Fruit fly (Drosophila melanogaster) whole organism, embryonic: Measurements from ENCODE around the gene CG31882.

Source experiments
- ATbp ChIP-seq: fragments of 200-800 bp; sonication (Bioruptor generic); optimal IDR thresholded peaks from 2 replicates; lab custom pipeline; 2017; ENCODE audit warnings: missing biosample characterization, mild to moderate bottlenecking, missing genetic modification characterization, missing genetic modification reagents
- B-H2 ChIP-seq: fragments of 200-800 bp; sonication (Bioruptor generic); optimal IDR thresholded peaks from 2 replicates; lab custom pipeline; 2018; ENCODE audit warnings: missing biosample characterization, mild to moderate bottlenecking, missing genetic modification characterization
- Blimp-1 ChIP-seq: fragments of 200-800 bp; sonication (Bioruptor generic); optimal IDR thresholded peaks from 3 replicates; lab custom pipeline; 2018; ENCODE audit warnings: missing biosample characterization, missing genetic modification characterization, mild to moderate bottlenecking, moderate library complexity, missing genetic modification reagents
- CG11695 ChIP-seq: fragments of 200-800 bp; sonication (Bioruptor generic); IDR thresholded peaks from 3 replicates; pipeline ENCODE4 v1.3.6; 2022; ENCODE audit warnings: missing biosample characterization, missing genetic modification characterization
- CG13123 ChIP-seq: fragments of 200-800 bp; sonication (Bioruptor generic); optimal IDR thresholded peaks from 2 replicates; lab custom pipeline; 2016; ENCODE audit warnings: missing biosample characterization, missing genetic modification characterization
- CG13894 ChIP-seq: fragments of 200-800 bp; sonication (Bioruptor generic); optimal IDR thresholded peaks from 3 replicates; lab custom pipeline; 2018; ENCODE audit warnings: missing biosample characterization, mild to moderate bottlenecking, missing genetic modification characterization, moderate library complexity
- CG14050 ChIP-seq: fragments of 200-800 bp; sonication (Bioruptor generic); IDR thresholded peaks from 3 replicates; pipeline ENCODE4 v1.3.6; 2022; ENCODE audit warnings: missing biosample characterization, missing genetic modification characterization
- CG1602 ChIP-seq: fragments of 200-800 bp; sonication (Bioruptor generic); optimal IDR thresholded peaks from 3 replicates; lab custom pipeline; 2016; ENCODE audit warnings: missing biosample characterization, missing genetic modification characterization
- CG16813 ChIP-seq: fragments of 200-800 bp; sonication (Bioruptor generic); IDR thresholded peaks from 3 replicates; pipeline ENCODE4 v1.3.6; 2022; ENCODE audit warnings: missing biosample characterization, missing genetic modification characterization; ENCODE audit not compliant: partially characterized antibody
- CG16863 ChIP-seq: fragments of 200-800 bp; sonication (Bioruptor generic); optimal IDR thresholded peaks from 3 replicates; lab custom pipeline; 2016; ENCODE audit warnings: missing biosample characterization, missing genetic modification characterization
- CG17385 ChIP-seq: fragments of 200-800 bp; sonication (Bioruptor generic); optimal IDR thresholded peaks from 3 replicates; lab custom pipeline; 2018; ENCODE audit warnings: missing biosample characterization, mild to moderate bottlenecking, missing genetic modification characterization
- CG17568 ChIP-seq: fragments of 200-800 bp; sonication (Bioruptor generic); optimal IDR thresholded peaks from 2 replicates; lab custom pipeline; 2018; ENCODE audit warnings: missing biosample characterization, mild to moderate bottlenecking, missing genetic modification characterization, moderate library complexity
- CG18011 ChIP-seq: fragments of 200-800 bp; sonication (Bioruptor generic); optimal IDR thresholded peaks from 2 replicates; lab custom pipeline; 2017; ENCODE audit warnings: missing biosample characterization, missing genetic modification characterization, mild to moderate bottlenecking, moderate library complexity, missing genotype
- CG2116 ChIP-seq: fragments of 200-800 bp; sonication (Bioruptor generic); optimal IDR thresholded peaks from 3 replicates; lab custom pipeline; 2018; ENCODE audit warnings: missing biosample characterization, mild to moderate bottlenecking, missing genetic modification characterization
- CG2202 ChIP-seq: fragments of 200-800 bp; sonication (Bioruptor generic); optimal IDR thresholded peaks from 2 replicates; lab custom pipeline; 2018; ENCODE audit warnings: missing biosample characterization, mild to moderate bottlenecking, missing genetic modification characterization
- CG2678 ChIP-seq: fragments of 200-800 bp; sonication (Bioruptor generic); optimal IDR thresholded peaks from 3 replicates; lab custom pipeline; 2019; ENCODE audit warnings: missing biosample characterization, mild to moderate bottlenecking, missing genetic modification characterization, moderate library complexity
- CG3407 ChIP-seq: fragments of 200-800 bp; sonication (Bioruptor generic); optimal IDR thresholded peaks from 2 replicates; lab custom pipeline; 2018; ENCODE audit warnings: missing biosample characterization, mild to moderate bottlenecking, missing genetic modification characterization
- CG3847 ChIP-seq: fragments of 200-800 bp; sonication (Bioruptor generic); IDR thresholded peaks from 2 replicates; pipeline ENCODE4 v1.3.6; 2022; ENCODE audit warnings: missing biosample characterization, missing genetic modification characterization
- CG6272 ChIP-seq: fragments of 200-800 bp; sonication (Bioruptor generic); IDR thresholded peaks from 2 replicates; pipeline ENCODE4 v1.3.6; 2022; ENCODE audit warnings: missing biosample characterization, missing genetic modification characterization
- CG6683 ChIP-seq: fragments of 200-800 bp; sonication (Bioruptor generic); optimal IDR thresholded peaks from 2 replicates; lab custom pipeline; 2017; ENCODE audit warnings: missing biosample characterization, mild to moderate bottlenecking, missing genetic modification characterization, missing genetic modification reagents
- CG6765 ChIP-seq: fragments of 200-800 bp; sonication (Bioruptor generic); optimal IDR thresholded peaks from 3 replicates; lab custom pipeline; 2017; ENCODE audit warnings: missing biosample characterization, mild to moderate bottlenecking, missing genetic modification characterization
- CG7928 ChIP-seq: fragments of 200-800 bp; sonication (Bioruptor generic); optimal IDR thresholded peaks from 2 replicates; lab custom pipeline; 2017; ENCODE audit warnings: missing biosample characterization, mild to moderate bottlenecking, missing genetic modification characterization
- CG9817 ChIP-seq: fragments of 200-800 bp; sonication (Bioruptor generic); optimal IDR thresholded peaks from 2 replicates; lab custom pipeline; 2018; ENCODE audit warnings: missing biosample characterization, mild to moderate bottlenecking, missing genetic modification characterization, moderate library complexity
- CG9876 ChIP-seq: fragments of 200-800 bp; sonication (Bioruptor generic); optimal IDR thresholded peaks from 2 replicates; lab custom pipeline; 2016; ENCODE audit warnings: missing biosample characterization, missing genetic modification characterization
- CrebB ChIP-seq: fragments of 200-800 bp; sonication (Bioruptor generic); optimal IDR thresholded peaks from 3 replicates; lab custom pipeline; 2018; ENCODE audit warnings: missing biosample characterization, mild to moderate bottlenecking, missing genetic modification characterization
- Fer1 ChIP-seq: fragments of 200-800 bp; sonication (Bioruptor generic); optimal IDR thresholded peaks from 2 replicates; lab custom pipeline; 2017; ENCODE audit warnings: missing biosample characterization, mild to moderate bottlenecking, missing genetic modification characterization
- H15 ChIP-seq: fragments of 200-800 bp; sonication (Bioruptor generic); IDR thresholded peaks from 3 replicates; pipeline ENCODE4 v1.3.6; 2022; ENCODE audit warnings: missing biosample characterization, missing genetic modification characterization
- HLH54F ChIP-seq: fragments of 200-800 bp; sonication (Bioruptor generic); optimal IDR thresholded peaks from 3 replicates; lab custom pipeline; 2016; ENCODE audit warnings: missing biosample characterization, missing genetic modification characterization
- Hmr ChIP-seq: fragments of 200-800 bp; sonication (Bioruptor generic); optimal IDR thresholded peaks from 3 replicates; lab custom pipeline; 2017; ENCODE audit warnings: mild to moderate bottlenecking, missing biosample characterization, missing genetic modification reagents, missing genetic modification characterization
- Hmx ChIP-seq: fragments of 200-800 bp; sonication (Bioruptor generic); optimal IDR thresholded peaks from 2 replicates; lab custom pipeline; 2016; ENCODE audit warnings: missing biosample characterization, missing genetic modification characterization
- Meics ChIP-seq: fragments of 200-800 bp; sonication (Bioruptor generic); optimal IDR thresholded peaks from 2 replicates; lab custom pipeline; 2017; ENCODE audit warnings: missing biosample characterization, mild to moderate bottlenecking, missing genetic modification characterization
- Optix ChIP-seq: fragments of 200-800 bp; sonication (Bioruptor generic); IDR thresholded peaks from 3 replicates; pipeline ENCODE4 v1.3.6; 2022; ENCODE audit warnings: missing biosample characterization, missing genetic modification characterization
- Spps ChIP-seq: fragments of 200-800 bp; sonication (Bioruptor generic); optimal IDR thresholded peaks from 2 replicates; lab custom pipeline; 2018; ENCODE audit warnings: missing biosample characterization, mild to moderate bottlenecking, missing genetic modification characterization
- TFAM ChIP-seq: fragments of 200-800 bp; sonication (Bioruptor generic); optimal IDR thresholded peaks from 2 replicates; lab custom pipeline; 2017; ENCODE audit warnings: missing biosample characterization, missing genetic modification characterization, inconsistent platforms
- abd-A ChIP-seq: fragments of 200-800 bp; sonication (Bioruptor generic); optimal IDR thresholded peaks from 3 replicates; lab custom pipeline; 2019; ENCODE audit warnings: missing biosample characterization, mild to moderate bottlenecking, missing genetic modification characterization, moderate library complexity
- cg ChIP-seq: fragments of 200-800 bp; sonication (Bioruptor generic); optimal IDR thresholded peaks from 3 replicates; lab custom pipeline; 2019; ENCODE audit warnings: missing biosample characterization, mild to moderate bottlenecking, missing genetic modification characterization, moderate library complexity
- cwo ChIP-seq: fragments of 200-800 bp; sonication (Bioruptor generic); optimal IDR thresholded peaks from 3 replicates; lab custom pipeline; 2017; ENCODE audit warnings: missing biosample characterization, missing genetic modification characterization, mild to moderate bottlenecking, moderate library complexity, missing genetic modification reagents
- dm ChIP-seq: fragments of 200-800 bp; sonication (Bioruptor generic); optimal IDR thresholded peaks from 3 replicates; lab custom pipeline; 2016; ENCODE audit warnings: missing biosample characterization, missing genetic modification characterization
- eyg ChIP-seq: fragments of 200-800 bp; sonication (Bioruptor generic); optimal IDR thresholded peaks from 3 replicates; lab custom pipeline; 2016; ENCODE audit warnings: missing biosample characterization, missing genetic modification characterization
- ftz-f1 ChIP-seq: fragments of 200-800 bp; sonication (Bioruptor generic); optimal IDR thresholded peaks from 2 replicates; lab custom pipeline; 2016; ENCODE audit warnings: missing biosample characterization, missing genetic modification characterization
- gce ChIP-seq: fragments of 200-800 bp; sonication (Bioruptor generic); IDR thresholded peaks from 3 replicates; pipeline ENCODE4 v1.3.6; 2022; ENCODE audit warnings: missing biosample characterization, missing genetic modification characterization
- gfzf ChIP-seq: fragments of 200-800 bp; sonication (Bioruptor generic); optimal IDR thresholded peaks from 2 replicates; lab custom pipeline; 2016; ENCODE audit warnings: missing biosample characterization, mild to moderate bottlenecking, missing genetic modification characterization, moderate library complexity
- ind ChIP-seq: fragments of 200-800 bp; sonication (Bioruptor generic); optimal IDR thresholded peaks from 3 replicates; lab custom pipeline; 2016; ENCODE audit warnings: missing biosample characterization, missing genetic modification characterization
- kni ChIP-seq: fragments of 200-800 bp; sonication (Bioruptor generic); optimal IDR thresholded peaks from 3 replicates; lab custom pipeline; 2017; ENCODE audit warnings: mild to moderate bottlenecking, missing biosample characterization, missing genetic modification reagents, missing genetic modification characterization
- oc ChIP-seq: fragments of 200-800 bp; sonication (Bioruptor generic); optimal IDR thresholded peaks from 2 replicates; lab custom pipeline; 2018; ENCODE audit warnings: missing biosample characterization, mild to moderate bottlenecking, missing genetic modification characterization, moderate library complexity
- sc ChIP-seq, 3 experiments: fragments of >200 bp in 2 of 3; fragments of 200-800 bp in 1 of 3; sonication (Bioruptor generic) in 1 of 3; optimal IDR thresholded peaks; 2 replicates in 2 of 3; 3 replicates in 1 of 3; lab custom pipeline; 2017; ENCODE audit warnings: mild to moderate bottlenecking in 1 of 3, missing biosample characterization in 1 of 3, missing genetic modification characterization in 1 of 3, missing genetic modification reagents in 1 of 3
- tin ChIP-seq: fragments of 200-800 bp; sonication (Bioruptor generic); optimal IDR thresholded peaks from 3 replicates; lab custom pipeline; 2016; ENCODE audit warnings: missing biosample characterization, missing genetic modification characterization
- tll ChIP-seq, 2 experiments: fragments of 200-800 bp in 1 of 2; fragments of >200 bp in 1 of 2; sonication (Bioruptor generic) in 1 of 2; optimal IDR thresholded peaks; 2 replicates each; lab custom pipeline; 2017 to 2019; ENCODE audit warnings: missing biosample characterization in 2 of 2, missing genetic modification characterization in 2 of 2, mild to moderate bottlenecking in 1 of 2, moderate library complexity in 1 of 2
- zfh2 ChIP-seq: fragments of 200-800 bp; sonication (Bioruptor generic); optimal IDR thresholded peaks from 2 replicates; lab custom pipeline; 2016; ENCODE audit warnings: missing biosample characterization, missing genetic modification characterization

The CG31882 gene

DNA sequence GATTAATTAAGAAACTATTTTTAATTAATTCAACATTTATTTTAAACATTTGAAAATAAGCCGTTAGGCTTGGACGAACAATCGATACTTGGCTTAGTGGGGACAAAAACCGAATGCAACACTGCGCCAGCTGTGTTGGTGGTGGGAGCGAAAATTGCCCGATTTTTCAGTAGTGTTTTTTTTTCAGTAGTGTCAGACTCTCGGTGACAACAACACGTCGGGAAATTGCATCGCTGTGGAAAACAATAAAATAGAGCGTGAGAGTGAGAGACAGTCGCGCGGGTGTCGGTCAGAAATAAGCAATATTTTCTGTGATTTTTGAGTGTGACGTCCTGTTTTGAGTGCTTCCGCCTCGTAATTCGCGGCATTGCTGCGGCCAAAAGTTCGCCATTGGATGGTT is 8.4 kb downstream of the CG31882 start (continued):
- peak; percentile 46 for TF ChIP-seq ftz-f1 (GFP tag; lab: Kevin White, UChicago)
- TF ChIP-seq dm (GFP tag; lab: Kevin White, UChicago): peak; percentile 58
- TF ChIP-seq kni: peak; percentile 58
- TF ChIP-seq CG18011: peak; percentile 46
- no peak for TF ChIP-seq sc (optimal IDR thresholded peaks at IDR 0.05; lab: Kevin White, UChicago)
- TF ChIP-seq sc (GFP tag; optimal IDR thresholded peaks at IDR 0.05; lab: Kevin White, UChicago): no peak
- TF ChIP-seq CG17385: peak; percentile 53
- TF ChIP-seq Spps: no peak
- no peak for TF ChIP-seq Meics (GFP tag; lab: Kevin White, UChicago)
- peak; percentile 3 for TF ChIP-seq CG6765 (GFP tag; lab: Kevin White, UChicago)
- no peak for TF ChIP-seq CG6683 (GFP tag; lab: Kevin White, UChicago)
- TF ChIP-seq CrebB (tag; lab: Kevin White, UChicago): peak; percentile 10
- TF ChIP-seq Fer1 (GFP tag; lab: Kevin White, UChicago): peak; percentile 50
- no peak for TF ChIP-seq CG7928 (GFP tag; lab: Kevin White, UChicago)
- TF ChIP-seq CG13123 (GFP tag; lab: Kevin White, UChicago): peak; percentile 40
- TF ChIP-seq oc (tag; lab: Kevin White, UChicago): peak; percentile 37
- TF ChIP-seq zfh2: peak; percentile 75
- TF ChIP-seq CG2202 (tag; lab: Kevin White, UChicago): no peak
- TF ChIP-seq CG11695 (GFP tag; lab: Robert Waterston, UW): peak; percentile 31; the same call in 1 of the 3 replicates
- peak; percentile 39 for TF ChIP-seq CG13894 (tag; lab: Kevin White, UChicago)
- 0 out of 3 replicates have a peak, but pooled peaks have one; percentile 32 for TF ChIP-seq H15 (GFP tag; lab: Robert Waterston, UW)
- TF ChIP-seq Hmx (GFP tag; lab: Kevin White, UChicago): no peak
- TF ChIP-seq gfzf (GFP tag; lab: Kevin White, UChicago): peak; percentile 46
- TF ChIP-seq CG14050 (GFP tag; lab: Robert Waterston, UW): no peak; the same call in 2 of the 3 replicates
- peak; percentile 37 for TF ChIP-seq CG9817 (tag; lab: Kevin White, UChicago)
- TF ChIP-seq cg (GFP tag; lab: Kevin White, UChicago): no peak
- TF ChIP-seq CG9876: no peak
- TF ChIP-seq Hmr: peak; percentile 73
- TF ChIP-seq tll (GFP tag; optimal IDR thresholded peaks at IDR 0.05; lab: Kevin White, UChicago): no peak
- peak; percentile 21 for TF ChIP-seq Blimp-1 (GFP tag; lab: Kevin White, UChicago)
- no peak for TF ChIP-seq CG1602 (GFP tag; lab: Kevin White, UChicago)
- TF ChIP-seq CG2116 (GFP tag; lab: Kevin White, UChicago): peak; percentile 100
- TF ChIP-seq tin (GFP tag; lab: Kevin White, UChicago): no peak
- TF ChIP-seq B-H2 (GFP tag; lab: Kevin White, UChicago): peak; percentile 68
- peak; percentile 26 for TF ChIP-seq CG17568 (GFP tag; lab: Kevin White, UChicago)
- TF ChIP-seq abd-A (tag; lab: Kevin White, UChicago): peak; percentile 48
- no peak for TF ChIP-seq cwo (GFP tag; lab: Kevin White, UChicago)
- TF ChIP-seq CG3407 (GFP tag; lab: Kevin White, UChicago): peak; percentile 58
- no peak for TF ChIP-seq ind (GFP tag; lab: Kevin White, UChicago)
- no peak for TF ChIP-seq CG2678 (tag; lab: Kevin White, UChicago)
- no peak for TF ChIP-seq TFAM (GFP tag; lab: Kevin White, UChicago)
- TF ChIP-seq CG16813 (GFP tag; lab: Robert Waterston, UW): peak; percentile 73
- TF ChIP-seq gce: 0 out of 3 replicates have a peak, but pooled peaks have one; percentile 36
- TF ChIP-seq CG16863 (GFP tag; lab: Kevin White, UChicago): peak; percentile 39
- peak; percentile 65 for TF ChIP-seq HLH54F (GFP tag; lab: Kevin White, UChicago)
- no peak; the same call in 2 of the 3 replicates for TF ChIP-seq Optix
- peak; percentile 51 for TF ChIP-seq CG3847 (GFP tag; lab: Robert Waterston, UW)
- no peak for TF ChIP-seq ATbp (GFP tag; lab: Kevin White, UChicago)
- TF ChIP-seq eyg: no peak
- TF ChIP-seq CG6272 (GFP tag; lab: Robert Waterston, UW): peak; percentile 6; the same call in 1 of the 2 replicates
